Fruit fly (Drosophila melanogaster): ENCODE data around the gene Drep4.

The Drep4 gene

DNA sequence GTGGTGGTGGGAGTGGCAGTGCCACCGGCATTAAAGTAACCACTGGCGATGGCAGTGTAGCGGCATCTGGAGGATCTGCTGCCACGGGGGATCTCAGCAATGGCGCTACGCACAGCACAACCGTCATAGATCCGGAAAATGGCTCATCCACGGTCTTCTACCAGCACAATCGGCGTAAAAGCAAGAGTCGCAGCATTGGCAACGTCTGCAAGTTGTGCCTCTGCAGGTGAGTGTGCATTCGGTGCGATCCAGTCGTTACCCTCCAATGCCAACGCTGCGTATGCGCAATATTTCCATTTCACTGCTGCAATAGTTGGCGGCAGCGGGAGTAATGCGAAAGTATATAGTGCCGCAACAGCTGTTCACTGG lies 4.8 kb upstream of the Drep4 start:
- no peak for TF ChIP-seq pan (optimal IDR thresholded peaks at IDR 0.05)
- no peak for TF ChIP-seq Dll (optimal IDR thresholded peaks at IDR 0.05)
- TF ChIP-seq psq (optimal IDR thresholded peaks at IDR 0.05), result no peak
- no peak for TF ChIP-seq CG8478 (optimal IDR thresholded peaks at IDR 0.05)
- no peak for TF ChIP-seq usp (GFP tag; optimal IDR thresholded peaks at IDR 0.05)
- no peak for TF ChIP-seq EcR (GFP tag; optimal IDR thresholded peaks at IDR 0.05)

DNA sequence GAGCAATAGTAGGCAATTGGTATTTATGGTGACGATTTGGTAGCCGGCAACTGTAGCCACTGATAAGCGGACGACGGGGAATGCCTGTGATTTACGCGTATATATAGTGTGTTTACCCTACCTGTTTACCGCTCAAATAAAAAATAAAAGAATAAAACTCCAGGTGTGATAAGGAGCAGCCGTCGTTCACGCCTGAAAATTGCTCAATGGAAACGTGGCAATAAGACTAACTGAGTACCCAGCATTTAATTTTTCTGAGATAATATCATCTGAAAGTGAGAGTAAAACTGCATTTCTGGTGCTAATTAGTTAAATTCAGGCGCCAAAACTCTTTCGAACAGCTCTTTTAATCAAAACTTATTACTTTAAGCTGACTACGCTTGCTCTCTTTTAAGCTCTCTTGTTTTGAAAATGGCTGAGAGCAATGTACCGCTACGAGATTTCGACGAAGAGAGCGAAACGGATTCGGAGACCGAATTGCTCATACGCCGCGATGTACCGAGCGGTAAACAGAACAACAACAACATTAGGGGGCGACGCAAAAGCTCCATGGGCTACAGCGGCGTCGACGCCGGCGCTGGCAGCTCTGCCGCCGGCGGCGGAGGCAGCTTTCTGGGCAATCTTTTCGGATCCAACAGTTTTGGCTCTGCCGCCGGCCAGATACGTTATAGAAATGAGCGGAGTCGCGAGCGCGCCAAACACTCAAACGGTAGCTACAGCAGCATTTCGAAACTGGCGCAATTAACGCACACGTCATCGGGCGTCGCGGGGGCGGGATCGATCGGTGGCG lies 4.2 kb upstream of the Drep4 start:
- TF ChIP-seq pan (optimal IDR thresholded peaks at IDR 0.05) (no peak), CG8478 (optimal IDR thresholded peaks at IDR 0.05) (no peak), Dll (optimal IDR thresholded peaks at IDR 0.05) (peak; percentile 57)

DNA sequence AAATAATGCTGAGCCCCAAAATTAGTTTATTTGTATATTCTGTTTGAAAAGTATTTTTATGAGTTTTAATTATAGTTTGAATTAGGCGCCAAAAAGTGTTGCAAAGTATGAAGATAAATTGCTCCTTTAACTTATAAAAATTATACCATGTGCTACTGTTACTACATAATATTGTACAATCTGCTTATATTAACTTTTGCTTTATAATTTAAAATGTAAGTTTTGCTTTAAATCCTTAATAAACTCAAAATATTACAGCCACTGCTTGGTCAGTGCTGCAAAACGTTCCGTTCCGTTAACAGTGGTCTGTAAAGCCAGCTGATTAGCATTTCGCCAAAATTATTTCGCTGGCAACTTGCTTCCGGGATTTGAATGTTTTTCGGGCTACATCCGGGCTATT lies 3.4 kb upstream of the Drep4 start, which contains the start of gene CG31729:
Gene CG31729 (plus strand): TSS at position 309 of the 400 bp plus-strand sequence.
- TF ChIP-seq psq (optimal IDR thresholded peaks at IDR 0.05) (no peak), EcR (GFP tag; optimal IDR thresholded peaks at IDR 0.05) (no peak), CG8478 (optimal IDR thresholded peaks at IDR 0.05) (no peak), Dll (optimal IDR thresholded peaks at IDR 0.05) (no peak), pan (optimal IDR thresholded peaks at IDR 0.05) (no peak), usp (GFP tag; optimal IDR thresholded peaks at IDR 0.05) (no peak)

DNA sequence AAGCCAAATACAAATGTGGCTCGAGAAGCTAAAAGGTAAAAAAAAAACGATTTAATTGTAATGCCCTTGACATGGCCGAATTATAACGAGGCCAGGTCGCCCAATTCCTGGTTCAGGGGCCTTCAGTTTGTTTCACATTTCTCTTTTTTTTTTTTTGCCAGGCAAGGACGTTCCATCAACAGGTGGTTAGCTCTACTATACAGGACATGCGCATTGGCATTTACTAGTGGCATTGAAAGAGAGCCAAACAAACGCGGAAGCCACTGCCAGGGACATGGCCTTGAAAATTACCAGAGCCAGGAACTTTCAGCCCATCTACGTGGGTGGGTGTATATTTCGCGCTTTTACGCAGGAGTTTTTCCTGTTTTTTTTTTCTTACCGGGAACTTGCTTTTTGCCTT lies 471 bp downstream of the Drep4 start:
- TF ChIP-seq EcR (GFP tag; optimal IDR thresholded peaks at IDR 0.05) (no peak), Dll (optimal IDR thresholded peaks at IDR 0.05) (no peak), pan (optimal IDR thresholded peaks at IDR 0.05) (no peak), CG8478 (optimal IDR thresholded peaks at IDR 0.05) (no peak), usp (GFP tag; optimal IDR thresholded peaks at IDR 0.05) (no peak), psq (optimal IDR thresholded peaks at IDR 0.05) (no peak)

DNA sequence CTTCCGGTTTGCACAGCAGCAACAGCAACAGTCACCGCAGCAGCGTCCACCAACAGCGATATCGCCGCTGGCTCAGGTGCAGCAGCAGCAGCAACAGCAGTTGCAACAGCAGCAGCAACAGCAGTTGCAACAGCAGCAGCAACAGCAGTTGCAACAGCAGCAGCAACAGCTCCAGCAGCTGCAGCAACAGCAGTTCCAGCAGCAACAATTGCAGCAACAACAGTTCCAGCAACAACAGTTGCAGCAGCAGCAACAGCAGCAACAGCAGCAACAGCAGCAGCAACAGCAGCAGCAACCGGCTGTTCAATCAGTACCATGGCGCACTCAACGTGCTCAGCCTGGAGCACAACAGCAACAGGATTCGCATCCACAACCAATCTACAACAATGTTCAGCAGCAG lies 13.7 kb downstream of the Drep4 start:
- TF ChIP-seq Dll (optimal IDR thresholded peaks at IDR 0.05) (no peak), usp (GFP tag; optimal IDR thresholded peaks at IDR 0.05) (no peak), pan (optimal IDR thresholded peaks at IDR 0.05) (no peak), psq (optimal IDR thresholded peaks at IDR 0.05) (no peak), CG8478 (optimal IDR thresholded peaks at IDR 0.05) (no peak)

DNA sequence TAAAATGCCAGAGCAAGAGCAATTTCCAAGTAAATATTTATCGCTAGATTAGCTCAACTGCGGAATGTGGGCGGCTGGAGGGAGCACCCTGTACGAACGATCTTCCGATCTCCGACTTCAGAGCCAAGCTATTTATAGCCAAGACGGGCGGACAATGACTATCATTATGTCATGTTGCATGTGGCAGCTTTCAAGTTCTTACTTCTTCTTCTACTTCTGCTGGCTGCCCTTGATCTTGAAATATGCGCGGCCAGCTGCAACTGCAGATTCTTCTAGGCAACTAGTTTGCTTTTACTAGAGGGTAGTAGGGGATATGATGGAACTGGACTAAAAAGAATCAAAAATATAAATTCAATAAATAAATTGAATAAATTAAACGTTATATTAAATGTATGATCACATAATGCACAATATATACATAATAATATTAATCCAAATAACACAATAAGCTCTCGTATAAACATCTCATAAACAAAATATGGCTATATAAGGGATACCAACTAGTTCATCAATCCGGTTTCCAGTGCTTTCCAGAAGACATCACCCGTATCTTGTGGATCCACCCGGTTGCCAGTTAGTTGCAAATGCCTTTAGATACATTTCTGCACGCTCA lies 18.1 kb downstream of the Drep4 start:
- TF ChIP-seq usp (GFP tag; optimal IDR thresholded peaks at IDR 0.05), result no peak
- no peak for TF ChIP-seq EcR (GFP tag; optimal IDR thresholded peaks at IDR 0.05)
- TF ChIP-seq psq (optimal IDR thresholded peaks at IDR 0.05), result no peak
- TF ChIP-seq CG8478 (optimal IDR thresholded peaks at IDR 0.05), result no peak
- TF ChIP-seq Dll (optimal IDR thresholded peaks at IDR 0.05), result no peak
- TF ChIP-seq pan (optimal IDR thresholded peaks at IDR 0.05), result no peak

DNA sequence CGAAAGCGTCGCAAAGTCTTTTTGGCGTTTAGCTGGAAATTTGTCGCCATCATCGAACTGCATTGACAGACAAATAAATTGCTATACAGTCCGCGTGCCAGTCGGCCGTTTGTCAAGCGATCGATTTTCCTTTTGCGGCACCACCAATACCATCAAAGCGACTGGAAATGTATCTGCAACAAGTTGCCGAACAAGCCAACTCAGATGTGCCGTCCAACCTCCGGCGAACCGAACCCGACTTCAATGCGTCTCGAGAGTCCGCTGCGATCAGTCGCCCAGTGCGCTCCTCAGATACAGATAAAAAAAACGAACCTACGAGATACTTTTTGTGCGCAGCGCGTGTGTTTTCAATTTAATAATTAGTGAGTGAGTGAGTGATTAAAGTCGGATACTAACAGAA lies 19.6 kb downstream of the Drep4 start:
- TF ChIP-seq EcR (GFP tag; optimal IDR thresholded peaks at IDR 0.05), result no peak

DNA sequence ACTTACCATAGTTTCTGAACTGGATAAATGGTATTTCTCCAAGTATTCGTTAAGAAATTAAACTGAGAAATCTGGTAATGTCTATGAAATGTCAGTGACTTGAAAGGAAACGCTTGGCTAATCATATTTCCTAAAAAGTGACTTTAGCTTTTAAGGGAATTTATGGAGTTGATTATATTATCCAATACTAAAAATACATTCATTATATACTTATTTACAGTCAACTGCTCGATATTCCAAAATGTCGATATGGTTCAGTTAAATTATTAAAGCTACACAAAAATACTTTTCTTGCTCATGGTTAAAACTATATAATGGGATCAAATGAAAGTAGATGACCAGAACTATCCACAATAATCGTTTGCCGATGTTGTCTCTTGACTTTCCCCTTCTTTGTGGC lies 20.5 kb downstream of the Drep4 start, which contains the start of gene CG31848:
Gene CG31848 (minus strand): TSS at position 101 of the 400 bp plus-strand sequence.
- TF ChIP-seq usp (GFP tag; optimal IDR thresholded peaks at IDR 0.05) (no peak), Dll (optimal IDR thresholded peaks at IDR 0.05) (no peak), EcR (GFP tag; optimal IDR thresholded peaks at IDR 0.05) (no peak), pan (optimal IDR thresholded peaks at IDR 0.05) (no peak), CG8478 (optimal IDR thresholded peaks at IDR 0.05) (no peak), psq (optimal IDR thresholded peaks at IDR 0.05) (no peak)

DNA sequence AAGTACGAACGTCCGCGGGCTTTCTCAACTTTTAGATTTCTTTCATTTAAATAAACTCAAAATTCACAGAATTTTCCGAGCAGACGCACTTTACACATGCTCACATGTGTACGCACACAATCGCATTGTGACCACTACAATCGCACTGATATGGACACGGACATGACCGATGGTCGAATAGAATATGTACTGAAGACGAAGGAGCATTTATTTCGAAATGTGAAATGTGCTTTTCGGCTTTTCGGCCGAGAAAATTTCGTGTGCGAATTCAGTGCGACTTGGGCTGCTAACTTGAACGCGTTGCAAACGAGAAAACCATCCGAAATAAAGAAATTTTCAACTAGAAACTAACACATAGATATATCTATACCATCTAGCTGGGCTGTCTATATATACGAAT lies 25.5 kb downstream of the Drep4 start, which contains the start of gene CG44085:
Gene CG44085 (plus strand): TSS at position 269 of the 400 bp plus-strand sequence.
- no peak for TF ChIP-seq pan (optimal IDR thresholded peaks at IDR 0.05)
- no peak for TF ChIP-seq psq (optimal IDR thresholded peaks at IDR 0.05)
- no peak for TF ChIP-seq EcR (GFP tag; optimal IDR thresholded peaks at IDR 0.05)
- no peak for TF ChIP-seq CG8478 (optimal IDR thresholded peaks at IDR 0.05)
- no peak for TF ChIP-seq Dll (optimal IDR thresholded peaks at IDR 0.05)
- no peak for TF ChIP-seq usp (GFP tag; optimal IDR thresholded peaks at IDR 0.05)

DNA sequence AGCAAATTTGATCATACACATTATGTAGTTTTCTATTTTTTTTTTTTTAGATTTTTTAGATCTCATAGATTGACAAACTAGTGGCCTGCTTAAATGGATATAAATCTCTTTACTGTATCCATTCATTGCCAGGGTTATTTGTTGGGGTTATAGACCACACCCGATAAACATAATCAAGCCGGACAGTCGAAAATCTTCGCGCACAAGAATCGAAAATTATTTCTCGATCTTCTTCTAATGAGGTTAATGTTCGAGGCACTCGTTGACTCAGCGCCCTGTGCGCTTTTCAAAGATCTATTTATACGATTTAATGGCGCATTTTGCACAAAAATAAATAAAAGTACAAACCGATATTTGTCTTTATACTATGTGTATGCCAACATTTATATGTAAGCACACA lies 26.6 kb downstream of the Drep4 start, which contains the start of gene CG31730:
Gene CG31730 (minus strand): TSS at position 101 of the 400 bp plus-strand sequence.
- TF ChIP-seq CG8478 (optimal IDR thresholded peaks at IDR 0.05) (no peak), usp (GFP tag; optimal IDR thresholded peaks at IDR 0.05) (no peak), EcR (GFP tag; optimal IDR thresholded peaks at IDR 0.05) (no peak), Dll (optimal IDR thresholded peaks at IDR 0.05) (no peak), psq (optimal IDR thresholded peaks at IDR 0.05) (no peak), pan (optimal IDR thresholded peaks at IDR 0.05) (no peak)

DNA sequence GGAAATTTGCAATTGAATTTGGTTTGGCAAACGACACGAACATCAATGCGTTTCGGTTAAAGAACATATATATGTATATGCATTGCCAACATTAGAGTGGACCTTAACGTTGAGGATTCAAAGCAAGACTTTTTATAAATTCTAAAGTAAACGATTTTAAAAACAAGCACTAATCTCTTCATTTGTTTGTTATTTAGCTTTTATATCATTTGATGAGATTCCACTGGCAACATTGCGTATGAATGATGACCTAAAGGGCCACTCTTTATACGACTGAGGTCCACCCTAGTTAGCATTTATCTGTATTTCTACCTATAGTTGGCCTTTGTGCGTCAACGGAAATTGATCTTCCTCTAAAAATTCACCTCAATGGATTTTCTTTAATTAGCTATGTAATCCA lies 27.6 kb downstream of the Drep4 start:
- TF ChIP-seq EcR (GFP tag; optimal IDR thresholded peaks at IDR 0.05), result no peak
- TF ChIP-seq usp (GFP tag; optimal IDR thresholded peaks at IDR 0.05), result no peak
- TF ChIP-seq CG8478 (optimal IDR thresholded peaks at IDR 0.05), result no peak
- TF ChIP-seq Dll (optimal IDR thresholded peaks at IDR 0.05), result no peak
- TF ChIP-seq psq (optimal IDR thresholded peaks at IDR 0.05), result no peak
- no peak for TF ChIP-seq pan (optimal IDR thresholded peaks at IDR 0.05)

DNA sequence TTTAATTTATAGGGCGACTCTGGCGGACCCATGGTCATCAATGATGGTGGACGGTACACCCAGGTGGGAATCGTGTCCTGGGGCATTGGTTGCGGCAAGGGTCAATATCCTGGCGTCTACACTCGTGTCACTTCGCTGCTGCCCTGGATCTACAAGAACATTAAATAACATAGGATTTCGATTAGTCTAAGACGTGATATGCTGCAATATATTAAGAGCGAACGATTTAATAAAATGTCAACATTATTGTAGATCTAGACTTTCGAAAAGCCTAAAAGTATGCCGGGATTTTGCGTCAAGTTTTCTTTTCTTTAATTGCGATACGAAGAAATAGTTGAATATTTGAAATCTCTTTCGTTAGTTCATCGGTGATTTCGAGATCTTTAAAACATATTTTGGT lies 29.1 kb downstream of the Drep4 start, which contains the start of gene Naa20B:
Gene Naa20B (plus strand): TSS at position 301 of the 400 bp plus-strand sequence.
- TF ChIP-seq CG8478 (optimal IDR thresholded peaks at IDR 0.05), result no peak
- no peak for TF ChIP-seq usp (GFP tag; optimal IDR thresholded peaks at IDR 0.05)
- no peak for TF ChIP-seq EcR (GFP tag; optimal IDR thresholded peaks at IDR 0.05)
- no peak for TF ChIP-seq psq (optimal IDR thresholded peaks at IDR 0.05)
- TF ChIP-seq pan (optimal IDR thresholded peaks at IDR 0.05), result no peak
- TF ChIP-seq Dll (optimal IDR thresholded peaks at IDR 0.05), result no peak
